Worm (Caenorhabditis elegans): Measurements from ENCODE around the gene srd-31.

Gene srd-31

DNA sequence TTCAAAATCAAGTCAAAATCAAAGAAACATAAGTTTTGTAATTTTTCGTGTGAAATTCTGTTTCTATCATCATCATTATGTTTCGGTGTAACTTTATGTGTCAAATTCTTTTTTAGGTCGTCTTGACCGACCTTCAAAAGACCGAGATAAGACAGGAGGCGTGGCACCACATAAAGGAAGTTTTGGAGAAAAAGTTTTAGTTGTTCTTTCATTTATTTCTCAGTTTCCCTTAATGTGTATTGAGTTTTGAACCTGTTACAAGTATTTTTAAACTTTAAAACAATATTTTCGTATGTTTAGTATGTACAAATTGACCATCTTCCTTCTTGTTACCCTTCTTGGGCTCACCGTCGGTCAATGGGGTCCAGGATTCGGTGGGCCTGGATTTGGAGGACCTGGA is 9.9 kb downstream of the srd-31 start, which contains the start of gene grsp-4:
grsp-4 (plus strand) TSS at position 301 of the 400 bp plus-strand sequence.
- TF ChIP-seq nhr-10 (tag; optimal IDR thresholded peaks at IDR 0.05): no peak
- peak; percentile 6 for TF ChIP-seq aha-1 (tag)

DNA sequence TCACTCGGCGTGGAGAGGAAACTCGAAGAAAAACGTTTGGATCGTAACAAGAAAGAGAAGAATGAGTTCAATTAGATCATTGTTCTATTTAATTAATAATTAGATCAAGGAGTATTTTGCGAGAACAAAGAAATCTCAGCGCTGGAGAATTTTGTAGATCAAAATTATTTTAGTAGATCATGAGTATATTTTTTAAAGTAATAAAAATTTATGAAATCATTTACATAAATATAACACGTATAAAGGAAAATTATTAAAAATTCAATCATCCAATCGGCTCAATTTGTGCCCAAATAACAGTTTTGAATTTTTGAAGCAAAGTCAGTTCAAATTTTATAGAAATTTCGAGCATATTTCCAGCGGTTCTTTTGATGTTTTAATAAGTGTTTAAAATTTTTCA is 10.4 kb downstream of the srd-31 start, which contains the start of gene C50E3.13:
C50E3.13 (minus strand) TSS at position 101 of the 400 bp plus-strand sequence.
- TF ChIP-seq gei-8 (GFP tag; optimal IDR thresholded peaks at IDR 0.05): no peak
- TF ChIP-seq sdz-12 (GFP tag; optimal IDR thresholded peaks at IDR 0.05): no peak
- no peak for TF ChIP-seq attf-4 (tag; optimal IDR thresholded peaks at IDR 0.05)
- no peak for TF ChIP-seq daf-12 (tag; optimal IDR thresholded peaks at IDR 0.05)
- no peak for TF ChIP-seq arid-1 (GFP tag; conservative IDR thresholded peaks at IDR 0.05)
- TF ChIP-seq lin-38 (GFP tag; IDR thresholded peaks at IDR 0.05): no peak
- TF ChIP-seq pqm-1 (tag; optimal IDR thresholded peaks at IDR 0.05): no peak
- no peak for TF ChIP-seq lin-29 (GFP tag; IDR thresholded peaks at IDR 0.05)

DNA sequence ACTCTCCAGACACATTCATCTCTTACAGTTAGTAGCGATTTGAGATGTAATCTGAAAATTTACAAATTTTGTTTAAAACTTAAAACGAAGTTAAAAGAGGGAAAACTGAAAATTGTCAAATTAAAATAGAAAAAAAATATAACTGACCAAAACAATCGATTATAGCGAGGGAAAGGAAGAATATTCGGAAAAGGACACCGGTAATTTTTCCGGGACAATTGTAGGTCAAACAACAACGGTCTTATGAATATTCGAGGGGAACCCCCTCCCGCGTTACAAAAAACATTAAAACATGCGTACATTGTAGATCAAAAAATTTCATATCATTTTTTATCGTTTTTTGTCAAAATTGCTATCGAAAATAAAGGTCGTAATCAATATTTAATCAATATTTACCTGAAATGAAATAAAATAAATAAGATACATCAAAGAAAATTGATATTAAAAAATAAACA is 12.5 kb downstream of the srd-31 start, which contains the start of gene C50E3.12:
C50E3.12 (minus strand) TSS at position 51 of the 455 bp plus-strand sequence.
- TF ChIP-seq nhr-11 (tag; optimal IDR thresholded peaks at IDR 0.05): no peak
- no peak for TF ChIP-seq daf-8 (GFP tag; IDR thresholded peaks at IDR 0.05)
- TF ChIP-seq daf-12 (tag; optimal IDR thresholded peaks at IDR 0.05): no peak
- no peak for TF ChIP-seq hmg-1.1 (GFP tag; IDR thresholded peaks at IDR 0.05)
- no peak for TF ChIP-seq spr-1 (tag; optimal IDR thresholded peaks at IDR 0.05)
- TF ChIP-seq hlh-30 (tag; optimal IDR thresholded peaks at IDR 0.05; ENCODE audit: insufficient read depth): no peak
- TF ChIP-seq ama-1 (optimal IDR thresholded peaks at IDR 0.05): no peak
- TF ChIP-seq duxl-1 (tag; optimal IDR thresholded peaks at IDR 0.05; ENCODE audit: poor library complexity): no peak
- TF ChIP-seq ceh-82 (tag; optimal IDR thresholded peaks at IDR 0.05): no peak
- TF ChIP-seq mdl-1 (tag; optimal IDR thresholded peaks at IDR 0.05): no peak
- TF ChIP-seq F10B5.3 (tag; optimal IDR thresholded peaks at IDR 0.05): no peak

DNA sequence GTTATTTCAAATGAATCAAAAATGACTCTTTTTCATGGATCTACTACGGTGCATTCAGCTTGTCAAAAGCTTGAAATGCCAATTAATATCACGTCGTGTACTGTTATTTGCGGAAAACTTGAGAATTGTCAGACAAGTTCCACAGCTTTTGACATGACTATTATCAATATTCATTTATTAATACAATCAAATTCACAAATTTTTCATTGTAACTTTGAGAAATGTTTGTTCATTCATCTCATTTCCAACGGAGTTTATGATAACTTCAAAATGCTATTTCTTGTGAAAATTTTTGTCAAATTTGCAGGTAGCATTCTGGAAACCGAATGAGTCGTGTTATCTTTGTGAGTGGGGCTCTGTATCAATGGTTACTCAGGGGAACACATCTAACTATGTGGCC is 16.4 kb downstream of the srd-31 start, which contains the start of gene C50E3.15:
C50E3.15 (plus strand) TSS at position 301 of the 400 bp plus-strand sequence.
- no peak for TF ChIP-seq snpc-4 (tag; optimal IDR thresholded peaks at IDR 0.05)
- TF ChIP-seq unc-62 (GFP tag; optimal IDR thresholded peaks at IDR 0.05 in 1 of 2): peak in 1 of 2 experiments; percentile 78
- no peak for TF ChIP-seq unc-62 (tag; optimal IDR thresholded peaks at IDR 0.05)

DNA sequence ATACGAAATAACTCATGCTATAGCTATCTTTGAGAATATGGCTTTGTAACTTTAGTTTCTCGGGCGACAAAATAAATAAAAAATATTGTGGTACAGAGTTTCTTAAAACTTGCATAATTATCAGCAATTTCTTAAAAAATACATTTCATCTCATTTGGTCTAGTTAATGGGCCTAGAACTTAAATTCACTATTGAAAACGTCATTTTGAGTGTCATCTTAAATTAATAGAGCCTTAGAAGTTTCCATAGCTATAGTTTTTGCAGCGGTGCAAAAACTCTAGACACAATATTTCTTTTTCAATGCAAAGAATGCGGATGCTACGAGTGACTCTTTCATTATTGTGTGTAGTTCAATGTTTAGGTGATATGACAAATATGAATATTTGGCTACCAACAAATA is 22.5 kb downstream of the srd-31 start, which contains the start of gene clec-215:
clec-215 (plus strand) TSS at position 301 of the 400 bp plus-strand sequence.
- TF ChIP-seq Y75B8A.6 (GFP tag; IDR thresholded peaks at IDR 0.05): no peak
- TF ChIP-seq tra-1 (GFP tag; IDR thresholded peaks at IDR 0.05): no peak
- no peak for TF ChIP-seq attf-4 (tag; optimal IDR thresholded peaks at IDR 0.05)
- TF ChIP-seq F44E2.7 (GFP tag; IDR thresholded peaks at IDR 0.05): no peak
- TF ChIP-seq F26F4.8 (GFP tag; conservative IDR thresholded peaks at IDR 0.05): no peak
- TF ChIP-seq dmd-6 (GFP tag; IDR thresholded peaks at IDR 0.05): no peak
- TF ChIP-seq daf-19 (GFP tag; conservative IDR thresholded peaks at IDR 0.05): no peak
- no peak for TF ChIP-seq R02D3.7 (tag; optimal IDR thresholded peaks at IDR 0.05)
- TF ChIP-seq T26A8.4 (GFP tag; IDR thresholded peaks at IDR 0.05): no peak

DNA sequence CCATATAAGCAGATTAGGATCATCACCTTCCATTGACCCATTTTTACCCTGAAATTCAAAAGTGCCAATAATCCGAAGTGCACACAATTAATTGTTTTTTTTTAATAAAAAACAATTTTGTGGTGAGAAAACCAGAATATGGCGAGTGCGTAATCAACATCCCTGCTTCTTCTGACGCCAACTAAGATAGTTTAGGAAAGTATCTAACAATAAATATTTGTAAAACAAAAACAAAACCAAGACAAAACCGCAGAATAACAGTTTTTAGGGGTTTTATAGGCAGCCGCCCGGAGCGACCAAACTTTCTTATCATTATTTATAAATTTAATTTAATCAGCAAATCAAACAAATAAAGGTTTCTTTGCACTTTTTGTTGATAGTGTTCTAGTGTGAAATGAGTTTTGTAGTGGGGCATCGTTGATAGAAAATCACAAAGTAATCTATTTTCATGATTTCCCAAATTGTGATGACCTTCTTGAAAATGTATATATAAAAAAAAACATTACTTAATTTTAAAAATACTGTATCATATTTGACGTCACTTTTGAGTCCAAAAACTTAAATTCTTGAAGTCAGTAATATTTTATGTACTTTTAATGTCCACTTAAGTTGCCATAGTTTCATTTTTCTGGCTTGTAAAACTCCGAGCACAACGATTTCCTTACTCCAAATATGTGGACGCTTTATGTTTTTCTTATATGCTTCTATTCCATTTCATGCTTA is 24.7 kb downstream of the srd-31 start, which contains the start of the genes folt-3 and clec-214:
folt-3 (minus strand) TSS at position 51 of the 723 bp plus-strand sequence.
clec-214 (plus strand) TSS at position 673 of the 723 bp plus-strand sequence.
- no peak for TF ChIP-seq nhr-42 (GFP tag; IDR thresholded peaks at IDR 0.05)
- TF ChIP-seq madf-5 (GFP tag; IDR thresholded peaks at IDR 0.05): no peak
- no peak for TF ChIP-seq lin-39 (tag; optimal IDR thresholded peaks at IDR 0.05)
- TF ChIP-seq nhr-28 (tag; optimal IDR thresholded peaks at IDR 0.05): peak; percentile 80
